Fruit fly (Drosophila melanogaster) whole organism, embryonic: ENCODE data around the gene dock.

Source experiments
- Antp ChIP-seq: fragments of 200-800 bp; sonication (Bioruptor generic); optimal IDR thresholded peaks from 3 replicates; lab custom pipeline; 2016; ENCODE audit warnings: missing biosample characterization, missing genetic modification characterization
- BEAF-32 ChIP-seq: fragments of 200-800 bp; sonication (Bioruptor generic); optimal IDR thresholded peaks from 3 replicates; lab custom pipeline; 2017; ENCODE audit warnings: missing biosample characterization, missing genetic modification characterization, mild to moderate bottlenecking, moderate library complexity, missing genetic modification reagents
- Bgb ChIP-seq: fragments of 200-800 bp; sonication (Bioruptor generic); IDR thresholded peaks from 2 replicates; pipeline ENCODE4 v1.3.6; 2022; ENCODE audit warnings: missing biosample characterization, missing genetic modification characterization; ENCODE audit not compliant: partially characterized antibody
- CG10462 ChIP-seq: fragments of 200-800 bp; sonication (Bioruptor generic); optimal IDR thresholded peaks from 2 replicates; lab custom pipeline; 2016; ENCODE audit warnings: missing biosample characterization, missing genetic modification characterization
- CG11093 ChIP-seq: fragments of 200-800 bp; sonication (Bioruptor generic); IDR thresholded peaks from 3 replicates; pipeline ENCODE4 v1.3.6; 2022; ENCODE audit warnings: missing biosample characterization, missing genetic modification characterization
- CG12236 ChIP-seq: fragments of 200-800 bp; sonication (Bioruptor generic); optimal IDR thresholded peaks from 2 replicates; lab custom pipeline; 2016; ENCODE audit warnings: missing biosample characterization, missing genetic modification characterization
- CG12659 ChIP-seq: fragments of 200-800 bp; sonication (Bioruptor generic); optimal IDR thresholded peaks from 3 replicates; lab custom pipeline; 2017; ENCODE audit warnings: mild to moderate bottlenecking, missing biosample characterization, missing genetic modification reagents, missing genetic modification characterization
- CG13296 ChIP-seq: fragments of 200-800 bp; sonication (Bioruptor generic); optimal IDR thresholded peaks from 3 replicates; lab custom pipeline; 2018; ENCODE audit warnings: missing biosample characterization, mild to moderate bottlenecking, missing genetic modification characterization
- CG14441 ChIP-seq: fragments of 200-800 bp; sonication (Bioruptor generic); IDR thresholded peaks from 2 replicates; pipeline ENCODE4 v1.3.6; 2022; ENCODE audit warnings: missing biosample characterization, missing genetic modification characterization
- CG14667 ChIP-seq: fragments of 200-800 bp; sonication (Bioruptor generic); IDR thresholded peaks from 2 replicates; pipeline ENCODE4 v1.3.6; 2022; ENCODE audit warnings: missing biosample characterization, missing genetic modification characterization
- CG14860 ChIP-seq: fragments of 200-800 bp; sonication (Bioruptor generic); IDR thresholded peaks from 3 replicates; pipeline ENCODE4 v1.3.6; 2022; ENCODE audit warnings: missing biosample characterization, missing genetic modification characterization; ENCODE audit not compliant: partially characterized antibody
- CG16815 ChIP-seq: fragments of 200-800 bp; sonication (Bioruptor generic); optimal IDR thresholded peaks from 3 replicates; lab custom pipeline; 2017; ENCODE audit warnings: missing biosample characterization, mild to moderate bottlenecking, missing genetic modification characterization
- CG17802 ChIP-seq: fragments of 200-800 bp; sonication (Bioruptor generic); optimal IDR thresholded peaks from 2 replicates; lab custom pipeline; 2018; ENCODE audit warnings: missing biosample characterization, mild to moderate bottlenecking, missing genetic modification characterization, moderate library complexity
- CG32772 ChIP-seq: fragments of 200-800 bp; sonication (Bioruptor generic); IDR thresholded peaks from 2 replicates; pipeline ENCODE4 v1.3.6; 2022; ENCODE audit warnings: missing biosample characterization, missing genetic modification characterization
- CG34224 ChIP-seq: fragments of 200-800 bp; sonication (Bioruptor generic); IDR thresholded peaks from 3 replicates; pipeline ENCODE4 v1.3.6; 2022; ENCODE audit warnings: missing biosample characterization, missing genetic modification characterization; ENCODE audit not compliant: partially characterized antibody
- CG42726 ChIP-seq: fragments of 200-800 bp; sonication (Bioruptor generic); IDR thresholded peaks from 2 replicates; pipeline ENCODE4 v1.3.6; 2022; ENCODE audit warnings: missing biosample characterization, missing genetic modification characterization; ENCODE audit not compliant: partially characterized antibody
- CG4404 ChIP-seq: fragments of 200-800 bp; sonication (Bioruptor generic); IDR thresholded peaks from 2 replicates; pipeline ENCODE4 v1.3.6; 2022; ENCODE audit warnings: missing biosample characterization, missing genetic modification characterization
- CG4424 ChIP-seq: fragments of 200-800 bp; sonication (Bioruptor generic); optimal IDR thresholded peaks from 3 replicates; lab custom pipeline; 2016; ENCODE audit warnings: missing biosample characterization, missing genetic modification characterization
- CG6765 ChIP-seq: fragments of 200-800 bp; sonication (Bioruptor generic); optimal IDR thresholded peaks from 3 replicates; lab custom pipeline; 2017; ENCODE audit warnings: missing biosample characterization, mild to moderate bottlenecking, missing genetic modification characterization
- CG8359 ChIP-seq: fragments of 200-800 bp; sonication (Bioruptor generic); optimal IDR thresholded peaks from 2 replicates; lab custom pipeline; 2017; ENCODE audit warnings: missing biosample characterization, mild to moderate bottlenecking, missing genetic modification characterization, borderline replicate concordance
- CG9932 ChIP-seq: fragments of 200-800 bp; sonication (Bioruptor generic); IDR thresholded peaks from 2 replicates; pipeline ENCODE4 v1.3.6; 2022; ENCODE audit warnings: missing biosample characterization, missing genetic modification characterization
- CoRest ChIP-seq: fragments of 200-800 bp; sonication (Bioruptor generic); optimal IDR thresholded peaks from 3 replicates; lab custom pipeline; 2018; ENCODE audit warnings: missing biosample characterization, mild to moderate bottlenecking, missing genetic modification characterization, moderate library complexity
- Dek ChIP-seq: fragments of 200-800 bp; sonication (Bioruptor generic); optimal IDR thresholded peaks from 3 replicates; lab custom pipeline; 2019; ENCODE audit warnings: missing biosample characterization, mild to moderate bottlenecking, missing genetic modification characterization, moderate library complexity
- Dll ChIP-seq: fragments of 200-800 bp; sonication (Bioruptor generic); IDR thresholded peaks from 4 replicates; pipeline ENCODE4 v1.3.6; 2022; ENCODE audit warnings: missing biosample characterization, missing genetic modification characterization; ENCODE audit not compliant: partially characterized antibody
- Dp ChIP-seq: fragments of 200-800 bp; sonication (Bioruptor generic); optimal IDR thresholded peaks from 2 replicates; lab custom pipeline; 2018; ENCODE audit warnings: missing biosample characterization, mild to moderate bottlenecking, missing genetic modification characterization, moderate library complexity
- E2f2 ChIP-seq: fragments of 200-800 bp; sonication (Bioruptor generic); IDR thresholded peaks from 2 replicates; pipeline ENCODE4 v1.3.6; 2022; ENCODE audit warnings: missing biosample characterization, missing genetic modification characterization
- Hmx ChIP-seq: fragments of 200-800 bp; sonication (Bioruptor generic); optimal IDR thresholded peaks from 2 replicates; lab custom pipeline; 2016; ENCODE audit warnings: missing biosample characterization, missing genetic modification characterization
- Hr39 ChIP-seq: fragments of >200 bp; optimal IDR thresholded peaks from 2 replicates; lab custom pipeline; 2017
- Hr51 ChIP-seq, 2 experiments: fragments of 200-800 bp; sonication (Bioruptor generic); optimal IDR thresholded peaks; 2 replicates in 1 of 2; 3 replicates in 1 of 2; lab custom pipeline; 2016 to 2018; ENCODE audit warnings: missing biosample characterization in 2 of 2, missing genetic modification characterization in 2 of 2, mild to moderate bottlenecking in 1 of 2, moderate library complexity in 1 of 2
- NC2α ChIP-seq: fragments of 200-800 bp; sonication (Bioruptor generic); optimal IDR thresholded peaks from 2 replicates; lab custom pipeline; 2016; ENCODE audit warnings: missing biosample characterization, missing genetic modification characterization
- Ptx1 ChIP-seq: fragments of 200-800 bp; sonication (Bioruptor generic); IDR thresholded peaks from 2 replicates; pipeline ENCODE4 v1.3.6; 2022; ENCODE audit warnings: missing biosample characterization, missing genetic modification characterization
- Taf1 ChIP-seq: fragments of 200-800 bp; sonication (Bioruptor generic); IDR thresholded peaks from 2 replicates; pipeline ENCODE4 v1.3.6; 2022; ENCODE audit warnings: missing biosample characterization, missing genetic modification characterization
- bcd ChIP-seq: fragments of 200-800 bp; sonication (Bioruptor generic); optimal IDR thresholded peaks from 2 replicates; lab custom pipeline; 2017; ENCODE audit warnings: missing biosample characterization, mild to moderate bottlenecking, missing genetic modification characterization
- croc ChIP-seq: fragments of 200-800 bp; sonication (Bioruptor generic); conservative IDR thresholded peaks from 3 replicates; pipeline ENCODE4 v1.3.6; 2022; ENCODE audit warnings: missing biosample characterization, missing genetic modification characterization
- dan ChIP-seq: fragments of 200-800 bp; sonication (Bioruptor generic); IDR thresholded peaks from 2 replicates; pipeline ENCODE4 v1.3.6; 2022; ENCODE audit warnings: missing biosample characterization, missing genetic modification characterization
- en ChIP-seq: fragments of 200-800 bp; sonication (Bioruptor generic); optimal IDR thresholded peaks from 2 replicates; lab custom pipeline; 2016; ENCODE audit warnings: missing biosample characterization, missing genetic modification characterization
- eyg ChIP-seq: fragments of 200-800 bp; sonication (Bioruptor generic); optimal IDR thresholded peaks from 3 replicates; lab custom pipeline; 2016; ENCODE audit warnings: missing biosample characterization, missing genetic modification characterization
- gsb-n ChIP-seq: fragments of 200-800 bp; sonication (Bioruptor generic); optimal IDR thresholded peaks from 3 replicates; lab custom pipeline; 2018; ENCODE audit warnings: missing biosample characterization, mild to moderate bottlenecking, missing genetic modification characterization
- kah ChIP-seq: fragments of 200-800 bp; sonication (Bioruptor generic); optimal IDR thresholded peaks from 2 replicates; lab custom pipeline; 2018; ENCODE audit warnings: missing biosample characterization, mild to moderate bottlenecking, missing genetic modification characterization
- klu ChIP-seq: fragments of 200-800 bp; sonication (Bioruptor generic); IDR thresholded peaks from 2 replicates; pipeline ENCODE4 v1.3.6; 2022; ENCODE audit warnings: missing biosample characterization, missing genetic modification characterization
- mirr ChIP-seq: fragments of 200-800 bp; sonication (Bioruptor generic); optimal IDR thresholded peaks from 3 replicates; lab custom pipeline; 2018; ENCODE audit warnings: missing biosample characterization, mild to moderate bottlenecking, missing genetic modification characterization
- onecut ChIP-seq: fragments of 200-800 bp; sonication (Bioruptor generic); IDR thresholded peaks from 2 replicates; pipeline ENCODE4 v1.3.6; 2022; ENCODE audit warnings: missing biosample characterization, missing genetic modification characterization
- otp ChIP-seq: fragments of 200-800 bp; sonication (Bioruptor generic); IDR thresholded peaks from 3 replicates; pipeline ENCODE4, ENCODE4 v1.3.6; 2022; ENCODE audit warnings: missing biosample characterization, missing genetic modification characterization
- pnt ChIP-seq: fragments of 200-800 bp; sonication (Bioruptor generic); optimal IDR thresholded peaks from 3 replicates; lab custom pipeline; 2016; ENCODE audit warnings: missing biosample characterization, missing genetic modification characterization
- schlank ChIP-seq: fragments of 200-800 bp; sonication (Bioruptor generic); optimal IDR thresholded peaks from 2 replicates; lab custom pipeline; 2018; ENCODE audit warnings: missing biosample characterization, mild to moderate bottlenecking, missing genetic modification characterization
- sens-2 ChIP-seq: fragments of 200-800 bp; sonication (Bioruptor generic); IDR thresholded peaks from 2 replicates; pipeline ENCODE4 v1.3.6; 2022; ENCODE audit warnings: missing biosample characterization, missing genetic modification characterization
- tll ChIP-seq, 2 experiments: fragments of 200-800 bp in 1 of 2; fragments of >200 bp in 1 of 2; sonication (Bioruptor generic) in 1 of 2; optimal IDR thresholded peaks; 2 replicates each; lab custom pipeline; 2017 to 2019; ENCODE audit warnings: missing biosample characterization in 2 of 2, missing genetic modification characterization in 2 of 2, mild to moderate bottlenecking in 1 of 2, moderate library complexity in 1 of 2
- trem ChIP-seq: fragments of 200-800 bp; optimal IDR thresholded peaks from 3 replicates; lab custom pipeline; 2019; ENCODE audit warnings: missing biosample characterization, mild to moderate bottlenecking, missing genetic modification characterization, moderate library complexity
- trh ChIP-seq: fragments of 200-800 bp; sonication (Bioruptor generic); optimal IDR thresholded peaks from 2 replicates; lab custom pipeline; 2016; ENCODE audit warnings: missing biosample characterization, missing genetic modification characterization
- vvl ChIP-seq: fragments of 200-800 bp; sonication (Bioruptor generic); IDR thresholded peaks from 2 replicates; pipeline ENCODE4 v1.3.6; 2022; ENCODE audit warnings: missing biosample characterization, missing genetic modification characterization

Gene dock

dm6 chr2L:815785-816389 is 9.9 kb upstream of the dock start, which contains the start of the genes Saf6 and Pex12 (continued):
- no peak for TF ChIP-seq dan (GFP tag; lab: Robert Waterston, UW)
- TF ChIP-seq Ptx1 (GFP tag; lab: Robert Waterston, UW): no peak
- no peak for TF ChIP-seq CG9932 (GFP tag; lab: Robert Waterston, UW)
- peak; percentile 12 for TF ChIP-seq CG12659 (GFP tag; lab: Kevin White, UChicago)
- no peak; the same call in 1 of the 2 replicates for TF ChIP-seq vvl (GFP tag; lab: Robert Waterston, UW)
- no peak for TF ChIP-seq CG12236 (GFP tag; lab: Kevin White, UChicago)
- TF ChIP-seq otp (GFP tag; lab: Robert Waterston, UW): no peak
- no peak for TF ChIP-seq CG6765
- peak; percentile 11 for TF ChIP-seq trem (tag; lab: Kevin White, UChicago)
- TF ChIP-seq CG4404 (GFP tag; lab: Robert Waterston, UW): no peak
- no peak for TF ChIP-seq trh (GFP tag; lab: Kevin White, UChicago)
- TF ChIP-seq CG16815: no peak
- TF ChIP-seq CG8359 (GFP tag; lab: Kevin White, UChicago): no peak
- TF ChIP-seq tll (GFP tag; optimal IDR thresholded peaks at IDR 0.05; lab: Kevin White, UChicago): no peak
- no peak for TF ChIP-seq bcd (GFP tag; lab: Kevin White, UChicago)
- TF ChIP-seq CG32772 (GFP tag; lab: Robert Waterston, UW): no peak
- TF ChIP-seq Dek (tag; lab: Kevin White, UChicago): no peak
- TF ChIP-seq en (GFP tag; lab: Kevin White, UChicago): no peak
- no peak for TF ChIP-seq Hr51 (GFP tag; optimal IDR thresholded peaks at IDR 0.05; lab: Kevin White, UChicago)
- TF ChIP-seq CG14860 (GFP tag; lab: Robert Waterston, UW): peak; percentile 85
- TF ChIP-seq sens-2 (GFP tag; lab: Robert Waterston, UW): no peak
- no peak for TF ChIP-seq kah (GFP tag; lab: Kevin White, UChicago)
- TF ChIP-seq CG4424 (GFP tag; lab: Kevin White, UChicago): no peak
- TF ChIP-seq CG13296 (GFP tag; lab: Kevin White, UChicago): no peak
- peak; percentile 91 for TF ChIP-seq CG34224
- TF ChIP-seq Hmx (GFP tag; lab: Kevin White, UChicago): no peak
- TF ChIP-seq Taf1: no peak
- TF ChIP-seq Antp (GFP tag; lab: Kevin White, UChicago): no peak
- no peak for TF ChIP-seq gsb-n (tag; lab: Kevin White, UChicago)
- no peak for TF ChIP-seq CG14441 (GFP tag; lab: Robert Waterston, UW)
- no peak for TF ChIP-seq CG10462 (GFP tag; lab: Kevin White, UChicago)
- TF ChIP-seq schlank (tag; lab: Kevin White, UChicago): no peak
- no peak for TF ChIP-seq CoRest (tag; lab: Kevin White, UChicago)
- no peak for TF ChIP-seq CG11093 (GFP tag; lab: Robert Waterston, UW)
- TF ChIP-seq E2f2: peak; percentile 52
- no peak for TF ChIP-seq NC2α (GFP tag; lab: Kevin White, UChicago)
- no peak for TF ChIP-seq onecut (GFP tag; lab: Robert Waterston, UW)
- no peak for TF ChIP-seq pnt (GFP tag; lab: Kevin White, UChicago)
- peak; percentile 22 for TF ChIP-seq mirr (GFP tag; lab: Kevin White, UChicago)
- TF ChIP-seq CG14667 (GFP tag; lab: Robert Waterston, UW): no peak
- TF ChIP-seq CG42726 (GFP tag; lab: Robert Waterston, UW): peak; percentile 14; the same call in 1 of the 2 replicates
- TF ChIP-seq Dll: peak; percentile 89
- TF ChIP-seq croc: no peak
- TF ChIP-seq klu: no peak
- TF ChIP-seq eyg (GFP tag; lab: Kevin White, UChicago): no peak
- TF ChIP-seq BEAF-32: peak; percentile 79
- TF ChIP-seq CG17802: no peak
- peak; percentile 86 for TF ChIP-seq Bgb
- no peak for TF ChIP-seq Hr39
- TF ChIP-seq Dp: peak; percentile 43
